Fruit fly (Drosophila melanogaster) whole organism, embryonic: ENCODE measurements around the gene CG7943.

Experiments
- Atf6 ChIP-seq: fragments of 200-800 bp; sonication (Bioruptor generic); IDR thresholded peaks from 2 replicates; pipeline ENCODE4 v1.3.6; 2022; ENCODE audit warnings: missing biosample characterization, missing genetic modification characterization
- CG12236 ChIP-seq: fragments of 200-800 bp; sonication (Bioruptor generic); optimal IDR thresholded peaks from 2 replicates; lab custom pipeline; 2016; ENCODE audit warnings: missing biosample characterization, missing genetic modification characterization
- CG12391 ChIP-seq: fragments of 200-800 bp; sonication (Bioruptor generic); optimal IDR thresholded peaks from 3 replicates; lab custom pipeline; 2018; ENCODE audit warnings: missing biosample characterization, mild to moderate bottlenecking, missing genetic modification characterization, moderate library complexity
- CG12942 ChIP-seq: fragments of 200-800 bp; sonication (Bioruptor generic); optimal IDR thresholded peaks from 3 replicates; lab custom pipeline; 2016; ENCODE audit warnings: missing biosample characterization, missing genetic modification characterization
- CG13123 ChIP-seq: fragments of 200-800 bp; sonication (Bioruptor generic); optimal IDR thresholded peaks from 2 replicates; lab custom pipeline; 2016; ENCODE audit warnings: missing biosample characterization, missing genetic modification characterization
- CG14965 ChIP-seq: fragments of 200-800 bp; sonication (Bioruptor generic); optimal IDR thresholded peaks from 2 replicates; lab custom pipeline; 2016; ENCODE audit warnings: missing biosample characterization, missing genetic modification characterization, borderline replicate concordance
- CG15011 ChIP-seq: fragments of 200-800 bp; sonication (Bioruptor generic); optimal IDR thresholded peaks from 3 replicates; lab custom pipeline; 2018; ENCODE audit warnings: missing biosample characterization, mild to moderate bottlenecking, missing genetic modification characterization
- CG1529 ChIP-seq: fragments of 200-800 bp; sonication (Bioruptor generic); optimal IDR thresholded peaks from 3 replicates; lab custom pipeline; 2018; ENCODE audit warnings: missing biosample characterization, missing genetic modification characterization
- CG15601 ChIP-seq: fragments of 200-800 bp; sonication (Bioruptor generic); optimal IDR thresholded peaks from 3 replicates; lab custom pipeline; 2019; ENCODE audit warnings: missing biosample characterization, mild to moderate bottlenecking, missing genetic modification characterization, moderate library complexity
- CG16863 ChIP-seq: fragments of 200-800 bp; sonication (Bioruptor generic); optimal IDR thresholded peaks from 3 replicates; lab custom pipeline; 2016; ENCODE audit warnings: missing biosample characterization, missing genetic modification characterization
- CG17802 ChIP-seq: fragments of 200-800 bp; sonication (Bioruptor generic); optimal IDR thresholded peaks from 2 replicates; lab custom pipeline; 2018; ENCODE audit warnings: missing biosample characterization, mild to moderate bottlenecking, missing genetic modification characterization, moderate library complexity
- CG18011 ChIP-seq: fragments of 200-800 bp; sonication (Bioruptor generic); optimal IDR thresholded peaks from 2 replicates; lab custom pipeline; 2017; ENCODE audit warnings: missing biosample characterization, missing genetic modification characterization, mild to moderate bottlenecking, moderate library complexity, missing genotype
- CG34224 ChIP-seq: fragments of 200-800 bp; sonication (Bioruptor generic); IDR thresholded peaks from 3 replicates; pipeline ENCODE4 v1.3.6; 2022; ENCODE audit warnings: missing biosample characterization, missing genetic modification characterization; ENCODE audit not compliant: partially characterized antibody
- CG3847 ChIP-seq: fragments of 200-800 bp; sonication (Bioruptor generic); IDR thresholded peaks from 2 replicates; pipeline ENCODE4 v1.3.6; 2022; ENCODE audit warnings: missing biosample characterization, missing genetic modification characterization
- CG3995 ChIP-seq: fragments of 200-800 bp; sonication (Bioruptor generic); optimal IDR thresholded peaks from 3 replicates; lab custom pipeline; 2016; ENCODE audit warnings: missing biosample characterization, missing genetic modification characterization
- CG4617 ChIP-seq: fragments of 200-800 bp; sonication (Bioruptor generic); optimal IDR thresholded peaks from 3 replicates; lab custom pipeline; 2016; ENCODE audit warnings: missing biosample characterization, missing genetic modification characterization, borderline replicate concordance
- CG4854 ChIP-seq: fragments of 200-800 bp; sonication (Bioruptor generic); optimal IDR thresholded peaks from 2 replicates; lab custom pipeline; 2016; ENCODE audit warnings: missing biosample characterization, missing genetic modification characterization, inconsistent platforms
- CG6791 ChIP-seq: fragments of 200-800 bp; sonication (Bioruptor generic); IDR thresholded peaks from 3 replicates; pipeline ENCODE4 v1.3.6; 2022; ENCODE audit warnings: missing biosample characterization, missing genetic modification characterization; ENCODE audit not compliant: partially characterized antibody
- CG6813 ChIP-seq: fragments of 200-800 bp; sonication (Bioruptor generic); optimal IDR thresholded peaks from 2 replicates; lab custom pipeline; 2017; ENCODE audit warnings: missing biosample characterization, missing genetic modification characterization, mild to moderate bottlenecking, moderate library complexity, missing genetic modification reagents
- D19A ChIP-seq: fragments of 200-800 bp; optimal IDR thresholded peaks from 3 replicates; lab custom pipeline; 2019; ENCODE audit warnings: missing biosample characterization, mild to moderate bottlenecking, missing genetic modification characterization, moderate library complexity
- Dip3 ChIP-seq: fragments of 200-800 bp; sonication (Bioruptor generic); optimal IDR thresholded peaks from 3 replicates; lab custom pipeline; 2016; ENCODE audit warnings: missing biosample characterization, missing genetic modification characterization
- Gug ChIP-seq: fragments of 200-800 bp; sonication (Bioruptor generic); IDR thresholded peaks from 4 replicates; pipeline ENCODE4 v1.3.6; 2022; ENCODE audit warnings: missing biosample characterization, missing genetic modification characterization
- HLHmδ ChIP-seq: fragments of 200-800 bp; sonication (Bioruptor generic); optimal IDR thresholded peaks from 2 replicates; lab custom pipeline; 2018; ENCODE audit warnings: missing biosample characterization, mild to moderate bottlenecking, missing genetic modification characterization, moderate library complexity
- Hr78 ChIP-seq, 2 experiments: fragments of 200-800 bp in 1 of 2; fragments of >200 bp in 1 of 2; sonication (Bioruptor generic) in 1 of 2; optimal IDR thresholded peaks; 2 replicates each; lab custom pipeline; 2017 to 2019; ENCODE audit warnings: missing biosample characterization in 2 of 2, missing genetic modification characterization in 2 of 2, mild to moderate bottlenecking in 1 of 2, moderate library complexity in 1 of 2
- Neu2 ChIP-seq: fragments of 200-800 bp; sonication (Bioruptor generic); optimal IDR thresholded peaks from 3 replicates; lab custom pipeline; 2016; ENCODE audit warnings: missing biosample characterization, missing genetic modification characterization, borderline replicate concordance
- Oli ChIP-seq: fragments of 200-800 bp; sonication (Bioruptor generic); optimal IDR thresholded peaks from 2 replicates; lab custom pipeline; 2018; ENCODE audit warnings: missing biosample characterization, mild to moderate bottlenecking, missing genetic modification characterization, moderate library complexity
- Optix ChIP-seq: fragments of 200-800 bp; sonication (Bioruptor generic); IDR thresholded peaks from 3 replicates; pipeline ENCODE4 v1.3.6; 2022; ENCODE audit warnings: missing biosample characterization, missing genetic modification characterization
- Poxn ChIP-seq: fragments of 200-800 bp; sonication (Bioruptor generic); IDR thresholded peaks from 2 replicates; pipeline ENCODE4 v1.3.6; 2022; ENCODE audit warnings: missing biosample characterization, missing genetic modification characterization
- Sox100B ChIP-seq: fragments of 200-800 bp; sonication (Bioruptor generic); optimal IDR thresholded peaks from 3 replicates; lab custom pipeline; 2018; ENCODE audit warnings: missing biosample characterization, mild to moderate bottlenecking, missing genetic modification characterization
- Spps ChIP-seq: fragments of 200-800 bp; sonication (Bioruptor generic); optimal IDR thresholded peaks from 2 replicates; lab custom pipeline; 2018; ENCODE audit warnings: missing biosample characterization, mild to moderate bottlenecking, missing genetic modification characterization
- Sry-β ChIP-seq: fragments of 200-800 bp; sonication (Bioruptor generic); optimal IDR thresholded peaks from 2 replicates; lab custom pipeline; 2018; ENCODE audit warnings: missing biosample characterization, mild to moderate bottlenecking, missing genetic modification characterization, moderate library complexity
- az2 ChIP-seq: fragments of 200-800 bp; sonication (Bioruptor generic); optimal IDR thresholded peaks from 3 replicates; lab custom pipeline; 2016; ENCODE audit warnings: missing biosample characterization, missing genetic modification characterization
- br ChIP-seq: fragments of >200 bp; optimal IDR thresholded peaks from 2 replicates; lab custom pipeline; 2017
- crp ChIP-seq, 2 experiments: fragments of 200-800 bp; sonication (Bioruptor generic); optimal IDR thresholded peaks; 2 replicates in 1 of 2; 3 replicates in 1 of 2; lab custom pipeline; 2017; ENCODE audit warnings: missing biosample characterization in 2 of 2, missing genetic modification characterization in 2 of 2, mild to moderate bottlenecking in 1 of 2, moderate library complexity in 1 of 2
- ems ChIP-seq: fragments of 200-800 bp; sonication (Bioruptor generic); optimal IDR thresholded peaks from 3 replicates; lab custom pipeline; 2016; ENCODE audit warnings: missing biosample characterization, missing genetic modification characterization
- fd3F ChIP-seq: fragments of 200-800 bp; sonication (Bioruptor generic); optimal IDR thresholded peaks from 2 replicates; lab custom pipeline; 2018; ENCODE audit warnings: missing biosample characterization, mild to moderate bottlenecking, missing genetic modification characterization, moderate library complexity
- ftz-f1 ChIP-seq: fragments of 200-800 bp; sonication (Bioruptor generic); optimal IDR thresholded peaks from 2 replicates; lab custom pipeline; 2016; ENCODE audit warnings: missing biosample characterization, missing genetic modification characterization
- grn ChIP-seq: fragments of 200-800 bp; sonication (Bioruptor generic); optimal IDR thresholded peaks from 3 replicates; lab custom pipeline; 2017; ENCODE audit warnings: missing biosample characterization, missing genetic modification characterization
- gro ChIP-seq: fragments of 200-800 bp; sonication (Bioruptor generic); optimal IDR thresholded peaks from 2 replicates; lab custom pipeline; 2016; ENCODE audit warnings: missing biosample characterization, missing genetic modification characterization
- hkb ChIP-seq, 2 experiments: fragments of 200-800 bp in 1 of 2; fragments of >200 bp in 1 of 2; sonication (Bioruptor generic) in 1 of 2; IDR thresholded peaks in 1 of 2; optimal IDR thresholded peaks in 1 of 2; 2 replicates each; pipeline versions ENCODE4 v1.3.6 to Lab custom; 2017 to 2022; ENCODE audit warnings: missing biosample characterization in 1 of 2, missing genetic modification characterization in 1 of 2
- pnt ChIP-seq: fragments of 200-800 bp; sonication (Bioruptor generic); optimal IDR thresholded peaks from 3 replicates; lab custom pipeline; 2016; ENCODE audit warnings: missing biosample characterization, missing genetic modification characterization
- sc ChIP-seq, 3 experiments: fragments of >200 bp in 2 of 3; fragments of 200-800 bp in 1 of 3; sonication (Bioruptor generic) in 1 of 3; optimal IDR thresholded peaks; 2 replicates in 2 of 3; 3 replicates in 1 of 3; lab custom pipeline; 2017; ENCODE audit warnings: mild to moderate bottlenecking in 1 of 3, missing biosample characterization in 1 of 3, missing genetic modification characterization in 1 of 3, missing genetic modification reagents in 1 of 3
- slp2 ChIP-seq: fragments of 200-800 bp; sonication (Bioruptor generic); optimal IDR thresholded peaks from 2 replicates; lab custom pipeline; 2016; ENCODE audit warnings: missing biosample characterization, missing genetic modification characterization
- tna ChIP-seq: fragments of 200-800 bp; sonication (Bioruptor generic); IDR thresholded peaks from 2 replicates; pipeline ENCODE4 v1.3.6; 2022; ENCODE audit warnings: missing biosample characterization, missing genetic modification characterization; ENCODE audit not compliant: partially characterized antibody
- trh ChIP-seq: fragments of 200-800 bp; sonication (Bioruptor generic); optimal IDR thresholded peaks from 2 replicates; lab custom pipeline; 2016; ENCODE audit warnings: missing biosample characterization, missing genetic modification characterization

The CG7943 gene

DNA sequence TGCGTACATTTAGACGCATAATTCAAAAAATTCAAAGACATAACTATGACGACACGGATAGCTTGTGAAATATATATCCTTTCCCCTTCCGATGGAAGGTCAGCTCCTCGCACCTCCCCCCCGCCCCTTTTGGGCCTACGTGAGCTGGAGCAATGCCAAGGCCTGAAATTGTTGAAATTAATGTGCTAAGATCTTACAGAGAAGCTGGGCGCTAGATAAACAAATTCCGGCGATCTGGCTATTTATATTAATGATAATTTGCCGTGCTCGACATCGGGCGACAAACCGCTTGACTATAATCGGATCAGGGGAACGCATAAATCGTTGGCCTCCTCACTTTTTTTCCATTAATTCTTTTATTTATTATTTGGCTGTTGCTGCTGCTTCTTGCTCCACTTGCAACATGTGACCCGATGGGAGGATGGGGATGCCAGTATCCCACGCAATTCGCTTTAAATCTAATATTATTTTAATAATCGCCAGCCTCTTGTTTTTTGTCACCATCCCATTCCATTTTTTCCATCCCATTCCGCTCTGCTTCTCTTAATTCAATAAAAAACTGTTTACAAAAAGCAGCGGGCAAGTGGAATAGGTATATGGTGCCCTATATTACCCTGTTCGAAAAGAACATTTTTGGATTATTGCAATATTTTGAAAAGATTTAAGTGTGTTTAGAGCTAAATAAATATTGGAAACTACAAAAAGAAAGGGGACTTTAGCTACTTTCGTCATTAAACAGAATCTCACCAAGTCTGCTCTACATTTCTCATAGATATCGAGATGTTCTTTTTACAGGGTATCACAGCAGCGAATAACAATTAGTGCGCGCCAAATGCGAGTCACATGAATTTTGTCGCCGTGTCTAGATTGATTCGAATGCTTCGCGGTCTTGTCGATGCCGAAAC is 45.8 kb downstream of the CG7943 start (continued):
- TF ChIP-seq ftz-f1 (GFP tag; lab: Kevin White, UChicago), result peak; percentile 84

DNA sequence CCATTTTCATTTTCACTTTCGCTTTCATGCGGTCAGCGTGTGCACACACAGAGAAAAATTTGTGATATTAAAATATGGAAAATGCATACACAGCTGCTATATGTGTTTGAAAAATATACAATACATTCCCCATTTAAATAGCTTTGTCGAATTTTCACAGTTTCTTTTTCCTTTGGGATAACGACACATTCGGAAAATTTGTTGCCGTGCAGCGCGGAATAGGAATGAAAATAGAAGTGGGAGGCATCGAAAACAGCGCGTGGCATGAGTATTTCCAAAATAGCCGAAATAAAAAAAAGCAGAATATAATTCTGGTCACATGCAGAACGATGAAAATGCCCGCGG is 46.4 kb downstream of the CG7943 start:
- TF ChIP-seq trh (GFP tag; lab: Kevin White, UChicago) (peak; percentile 3), CG4617 (peak; percentile 48), Sox100B (GFP tag; lab: Kevin White, UChicago) (peak; percentile 69), fd3F (peak; percentile 83), grn (peak; percentile 4), Gug (peak; percentile 78), Oli (tag; lab: Kevin White, UChicago) (peak; percentile 81), CG15601 (tag; lab: Kevin White, UChicago) (peak; percentile 58), CG15011 (peak; percentile 71), CG3995 (no peak), CG6791 (GFP tag; lab: Robert Waterston, UW) (no peak), CG4854 (GFP tag; lab: Kevin White, UChicago) (peak; percentile 74), Poxn (peak; percentile 78), CG16863 (GFP tag; lab: Kevin White, UChicago) (peak; percentile 79), az2 (GFP tag; lab: Kevin White, UChicago) (peak; percentile 82), CG6813 (GFP tag; lab: Kevin White, UChicago) (peak; percentile 77), sc (optimal IDR thresholded peaks at IDR 0.05; lab: Kevin White, UChicago) (no peak), sc (GFP tag; optimal IDR thresholded peaks at IDR 0.05; lab: Kevin White, UChicago) (peak; percentile 43), CG3847 (GFP tag; lab: Robert Waterston, UW) (peak; percentile 87), Atf6 (GFP tag; lab: Robert Waterston, UW) (peak; percentile 89), Dip3 (GFP tag; lab: Kevin White, UChicago) (peak; percentile 83), br (lab: Kevin White, UChicago) (no peak), CG18011 (peak; percentile 52), Hr78 (GFP tag; optimal IDR thresholded peaks at IDR 0.05; lab: Kevin White, UChicago) (peak in 1 of 2 experiments; percentile 45), slp2 (peak; percentile 64), Spps (tag; lab: Kevin White, UChicago) (peak; percentile 60), CG1529 (peak; percentile 68), D19A (tag; lab: Kevin White, UChicago) (peak; percentile 72), CG17802 (peak; percentile 59), CG12236 (peak; percentile 73), CG14965 (GFP tag; lab: Kevin White, UChicago) (peak; percentile 63), CG12942 (GFP tag; lab: Kevin White, UChicago) (peak; percentile 75), crp (GFP tag; optimal IDR thresholded peaks at IDR 0.05; lab: Kevin White, UChicago) (peak in 1 of 2 experiments; percentile 44), pnt (peak; percentile 84), tna (no peak), CG34224 (GFP tag; lab: Robert Waterston, UW) (no peak), hkb (optimal IDR thresholded peaks at IDR 0.05; lab: Kevin White, UChicago) (no peak), hkb (GFP tag; IDR thresholded peaks at IDR 0.05; lab: Robert Waterston, UW) (peak; percentile 92), gro (GFP tag; lab: Kevin White, UChicago) (peak; percentile 94), Neu2 (GFP tag; lab: Kevin White, UChicago) (no peak), Sry-β (GFP tag; lab: Kevin White, UChicago) (no peak), CG13123 (peak; percentile 65), ems (peak; percentile 86), Optix (GFP tag; lab: Robert Waterston, UW) (peak; percentile 83; the same call in 2 of the 3 replicates), CG12391 (tag; lab: Kevin White, UChicago) (peak; percentile 86), HLHmδ (no peak)
